Fruit fly (Drosophila melanogaster): ENCODE data around the gene Taf12.
A peak's percentile ranks its signal among the peaks of the same experiment; 100 is the strongest.

Gene Taf12

dm6 chr3R:11669017-11669953, 10.2 kb downstream of the Taf12 start (continued):
- no peak for TF ChIP-seq CG8359 (GFP tag; optimal IDR thresholded peaks at IDR 0.05; ENCODE audit: borderline replicate concordance)
- TF ChIP-seq stwl (tag; optimal IDR thresholded peaks at IDR 0.05) = no peak
- no peak for TF ChIP-seq slbo (GFP tag; IDR thresholded peaks at IDR 0.05)
- no peak for TF ChIP-seq gsb-n (tag; optimal IDR thresholded peaks at IDR 0.05)
- no peak for TF ChIP-seq run (tag; optimal IDR thresholded peaks at IDR 0.05)
- peak; percentile 77 for TF ChIP-seq CG5180 (GFP tag; optimal IDR thresholded peaks at IDR 0.05)
- TF ChIP-seq B-H2 (GFP tag; optimal IDR thresholded peaks at IDR 0.05) = peak; percentile 15
- TF ChIP-seq cwo (GFP tag; optimal IDR thresholded peaks at IDR 0.05) = peak; percentile 6
- peak; percentile 13 for TF ChIP-seq Fer1 (GFP tag; optimal IDR thresholded peaks at IDR 0.05)
- TF ChIP-seq bowl (GFP tag; IDR thresholded peaks at IDR 0.05) = no peak
- no peak for TF ChIP-seq MESR4 (GFP tag; optimal IDR thresholded peaks at IDR 0.05)
- TF ChIP-seq crc (GFP tag; optimal IDR thresholded peaks at IDR 0.05) = no peak
- TF ChIP-seq ac (GFP tag; optimal IDR thresholded peaks at IDR 0.05) = no peak
- TF ChIP-seq onecut (GFP tag; IDR thresholded peaks at IDR 0.05) = peak; percentile 36
- TF ChIP-seq emc (GFP tag; optimal IDR thresholded peaks at IDR 0.05) = no peak
- no peak for TF ChIP-seq CG11696 (GFP tag; IDR thresholded peaks at IDR 0.05)
- no peak for TF ChIP-seq bcd (GFP tag; optimal IDR thresholded peaks at IDR 0.05)
- TF ChIP-seq CG14667 (GFP tag; IDR thresholded peaks at IDR 0.05) = no peak
- 0 out of 2 replicates have a peak, but pooled peaks have one; percentile 14 for TF ChIP-seq Atf6 (GFP tag; IDR thresholded peaks at IDR 0.05)
- TF ChIP-seq CG30403 (GFP tag; optimal IDR thresholded peaks at IDR 0.05) = no peak
- TF ChIP-seq CG13287 (GFP tag; IDR thresholded peaks at IDR 0.05; ENCODE audit: partially characterized antibody) = 0 out of 2 replicates have a peak, but pooled peaks have one; percentile 15
- no peak for TF ChIP-seq Bdp1 (GFP tag; optimal IDR thresholded peaks at IDR 0.05)
- TF ChIP-seq mirr (GFP tag; optimal IDR thresholded peaks at IDR 0.05) = peak; percentile 52
- peak; percentile 0 for TF ChIP-seq CG13296 (GFP tag; optimal IDR thresholded peaks at IDR 0.05)
- no peak for TF ChIP-seq Taf1 (GFP tag; IDR thresholded peaks at IDR 0.05)
- TF ChIP-seq Stat92E (GFP tag; optimal IDR thresholded peaks at IDR 0.05) = no peak
- TF ChIP-seq D (optimal IDR thresholded peaks at IDR 0.05) = no peak
- no peak for TF ChIP-seq D (GFP tag; optimal IDR thresholded peaks at IDR 0.05)
- TF ChIP-seq CG6175 (GFP tag; IDR thresholded peaks at IDR 0.05) = peak; percentile 71
- no peak for TF ChIP-seq CG11456 (GFP tag; IDR thresholded peaks at IDR 0.05)
- TF ChIP-seq CrebB (tag; optimal IDR thresholded peaks at IDR 0.05) = peak; percentile 17
- no peak for TF ChIP-seq sob (GFP tag; IDR thresholded peaks at IDR 0.05)
- TF ChIP-seq peb (GFP tag; IDR thresholded peaks at IDR 0.05) = no peak
- peak; percentile 99 for TF ChIP-seq CG11504 (tag; optimal IDR thresholded peaks at IDR 0.05)
- TF ChIP-seq CG33213 (GFP tag; optimal IDR thresholded peaks at IDR 0.05) = no peak
- TF ChIP-seq CG14710 (tag; optimal IDR thresholded peaks at IDR 0.05) = no peak
- TF ChIP-seq CG9817 (tag; optimal IDR thresholded peaks at IDR 0.05) = no peak
- TF ChIP-seq maf-S (GFP tag; optimal IDR thresholded peaks at IDR 0.05) = no peak
- no peak for TF ChIP-seq trem (tag; optimal IDR thresholded peaks at IDR 0.05)
- TF ChIP-seq CG31224 (GFP tag; IDR thresholded peaks at IDR 0.05) = no peak
- no peak for TF ChIP-seq schlank (tag; optimal IDR thresholded peaks at IDR 0.05)
- TF ChIP-seq CG7839 (tag; optimal IDR thresholded peaks at IDR 0.05) = no peak
- no peak for TF ChIP-seq Dll (GFP tag; IDR thresholded peaks at IDR 0.05; ENCODE audit: partially characterized antibody)
- TF ChIP-seq sna (GFP tag; IDR thresholded peaks at IDR 0.05; ENCODE audit: partially characterized antibody) = no peak
- no peak for TF ChIP-seq CG18011 (GFP tag; optimal IDR thresholded peaks at IDR 0.05)
- no peak for TF ChIP-seq Doc2 (GFP tag; IDR thresholded peaks at IDR 0.05)
- no peak for TF ChIP-seq vnd (GFP tag; IDR thresholded peaks at IDR 0.05; ENCODE audit: partially characterized antibody)
- TF ChIP-seq HmgZ (tag; optimal IDR thresholded peaks at IDR 0.05) = peak; percentile 14

Data from whole organism, embryonic.